Worm (Caenorhabditis elegans) whole organism, L4 larva: Measurements from ENCODE around the gene E04D5.4.

Experiments
- F37D6.2 ChIP-seq: sonication (generic microtip); optimal IDR thresholded peaks from 2 replicates; lab custom pipeline; 2016; ENCODE audit warnings: mild to moderate bottlenecking, missing genetic modification characterization, missing compliant biosample characterization
- T20F7.1 ChIP-seq: fragments of 200-800 bp; sonication (Bioruptor generic); optimal IDR thresholded peaks from 2 replicates; lab custom pipeline; 2018; ENCODE audit warnings: mild to moderate bottlenecking, missing genetic modification characterization, missing compliant biosample characterization
- Y5F2A.4 ChIP-seq: fragments of 200-800 bp; sonication (Bioruptor generic); optimal IDR thresholded peaks from 2 replicates; lab custom pipeline; 2018; ENCODE audit warnings: mild to moderate bottlenecking, missing genetic modification characterization, missing compliant biosample characterization
- Y75B8A.6 ChIP-seq: fragments of 200-800 bp; sonication (Bioruptor generic); IDR thresholded peaks from 2 replicates; pipeline ENCODE4 v1.3.6; 2022; ENCODE audit warnings: missing genetic modification reagents, missing genetic modification characterization, missing compliant biosample characterization
- ZK546.5 ChIP-seq, 2 experiments: sonication (generic microtip); optimal IDR thresholded peaks; 2 replicates each; lab custom pipeline; 2017; ENCODE audit warnings: missing biosample characterization in 2 of 2, missing genetic modification characterization in 2 of 2
- aly-2 ChIP-seq: sonication (generic microtip); optimal IDR thresholded peaks from 2 replicates; lab custom pipeline; 2018; ENCODE audit warnings: missing biosample characterization, missing genetic modification characterization
- arid-1 ChIP-seq: fragments of 200-800 bp; sonication (Bioruptor generic); conservative IDR thresholded peaks from 2 replicates; pipeline ENCODE4 v1.3.6; 2022; ENCODE audit warnings: missing genetic modification reagents, missing genetic modification characterization, missing compliant biosample characterization
- ceh-20 ChIP-seq: fragments of 200-800 bp; sonication (Bioruptor generic); IDR thresholded peaks from 2 replicates; pipeline ENCODE4 v1.3.6; 2022; ENCODE audit warnings: missing genetic modification reagents, missing genetic modification characterization, missing compliant biosample characterization
- ceh-32 ChIP-seq: sonication (generic microtip); optimal IDR thresholded peaks from 2 replicates; lab custom pipeline; 2016; ENCODE audit warnings: mild to moderate bottlenecking, missing genetic modification characterization, missing compliant biosample characterization; ENCODE audit not compliant: poor library complexity
- ceh-44 ChIP-seq: fragments of 200-800 bp; sonication (Bioruptor generic); IDR thresholded peaks from 2 replicates; pipeline ENCODE4 v1.3.6; 2022; ENCODE audit warnings: missing genetic modification reagents, missing genetic modification characterization, missing compliant biosample characterization
- ceh-62 ChIP-seq: sonication (generic microtip); optimal IDR thresholded peaks from 2 replicates; lab custom pipeline; 2017; ENCODE audit warnings: missing biosample characterization, missing genetic modification characterization
- ceh-82 ChIP-seq: sonication (generic microtip); optimal IDR thresholded peaks from 2 replicates; lab custom pipeline; 2017; ENCODE audit warnings: missing biosample characterization, missing genetic modification characterization
- ces-1 ChIP-seq: fragments of 150-350 bp; sonication (generic microtip); optimal IDR thresholded peaks from 4 replicates; lab custom pipeline; 2014; ENCODE audit warnings: missing biosample characterization, missing genetic modification reagents, missing genetic modification characterization
- daf-8 ChIP-seq: fragments of 200-800 bp; sonication (Bioruptor generic); IDR thresholded peaks from 2 replicates; pipeline ENCODE4 v1.3.6; 2022; ENCODE audit warnings: missing genetic modification characterization, missing compliant biosample characterization
- dmd-8 ChIP-seq: fragments of 200-800 bp; sonication (Bioruptor generic); IDR thresholded peaks from 2 replicates; pipeline ENCODE4 v1.3.6; 2022; ENCODE audit warnings: missing genetic modification characterization, missing compliant biosample characterization
- dmd-9 ChIP-seq: fragments of 200-800 bp; sonication (Bioruptor generic); IDR thresholded peaks from 2 replicates; pipeline ENCODE4 v1.3.6; 2022; ENCODE audit warnings: missing genetic modification reagents, missing genetic modification characterization, missing compliant biosample characterization
- egl-27 ChIP-seq: sonication (generic microtip); optimal IDR thresholded peaks from 3 replicates; lab custom pipeline; 2017; ENCODE audit warnings: missing biosample characterization, missing genetic modification reagents, missing genetic modification characterization
- egl-43 ChIP-seq: fragments of 200-800 bp; sonication (Bioruptor generic); IDR thresholded peaks from 2 replicates; pipeline ENCODE4 v1.3.6; 2022; ENCODE audit warnings: missing genetic modification reagents, missing genetic modification characterization, missing compliant biosample characterization
- hif-1 ChIP-seq, 2 experiments: sonication (generic microtip); optimal IDR thresholded peaks; 2 replicates each; lab custom pipeline; 2016 to 2017; ENCODE audit warnings: missing compliant biosample characterization in 2 of 2, missing genetic modification characterization in 2 of 2, missing genetic modification reagents in 2 of 2, missing genotype in 2 of 2, mild to moderate bottlenecking in 1 of 2
- lin-1 ChIP-seq: fragments of 200-800 bp; sonication (Bioruptor generic); IDR thresholded peaks from 2 replicates; pipeline ENCODE4 v1.3.6; 2022; ENCODE audit warnings: missing genetic modification reagents, missing genetic modification characterization, missing compliant biosample characterization
- lin-13 ChIP-seq: fragments of 150-350 bp; optimal IDR thresholded peaks from 2 replicates; lab custom pipeline; 2014; ENCODE audit warnings: missing biosample characterization, missing genetic modification reagents, missing genetic modification characterization
- lin-15B ChIP-seq: fragments of 150-350 bp; sonication (generic microtip); optimal IDR thresholded peaks from 3 replicates; lab custom pipeline; 2014; ENCODE audit warnings: missing biosample characterization, missing genetic modification characterization
- lsy-2 ChIP-seq, 2 experiments: fragments of 150-350 bp in 1 of 2; sonication (generic microtip) in 1 of 2; optimal IDR thresholded peaks; 2 replicates each; lab custom pipeline; 2014 to 2017; ENCODE audit warnings: missing biosample characterization in 2 of 2, missing genetic modification characterization in 2 of 2
- mdt-29 ChIP-seq: fragments of 200-800 bp; sonication (Bioruptor generic); IDR thresholded peaks from 2 replicates; pipeline ENCODE4 v1.3.6; 2022; ENCODE audit warnings: missing genetic modification reagents, missing genetic modification characterization, missing compliant biosample characterization
- mep-1 ChIP-seq: fragments of 150-350 bp; sonication (generic microtip); optimal IDR thresholded peaks from 3 replicates; lab custom pipeline; 2014; ENCODE audit warnings: missing biosample characterization, missing genetic modification characterization
- mes-2 ChIP-seq: sonication (generic microtip); optimal IDR thresholded peaks from 2 replicates; lab custom pipeline; 2016; ENCODE audit warnings: missing genotype, mild to moderate bottlenecking, missing genetic modification characterization, missing compliant biosample characterization; ENCODE audit not compliant: poor library complexity, severe bottlenecking
- mxl-2 ChIP-seq: fragments of 200-800 bp; sonication (Bioruptor generic); conservative IDR thresholded peaks from 2 replicates; pipeline ENCODE4 v1.3.6; 2022; ENCODE audit warnings: missing genetic modification reagents, missing genetic modification characterization, missing compliant biosample characterization
- mxl-3 ChIP-seq: fragments of 200-800 bp; sonication (Bioruptor generic); optimal IDR thresholded peaks from 2 replicates; lab custom pipeline; 2018; ENCODE audit warnings: mild to moderate bottlenecking, missing genetic modification characterization, missing compliant biosample characterization
- nhr-10 ChIP-seq: fragments of 150-350 bp; optimal IDR thresholded peaks from 2 replicates; lab custom pipeline; 2014; ENCODE audit warnings: missing biosample characterization, missing genetic modification characterization
- nhr-102 ChIP-seq: sonication (generic microtip); optimal IDR thresholded peaks from 2 replicates; lab custom pipeline; 2016; ENCODE audit warnings: mild to moderate bottlenecking, missing genetic modification characterization, moderate library complexity, missing compliant biosample characterization
- nhr-11 ChIP-seq: fragments of 150-350 bp; optimal IDR thresholded peaks from 2 replicates; lab custom pipeline; 2014; ENCODE audit warnings: missing biosample characterization, missing genetic modification characterization
- nhr-237 ChIP-seq: sonication (generic microtip); optimal IDR thresholded peaks from 2 replicates; lab custom pipeline; 2017; ENCODE audit warnings: missing biosample characterization, missing genetic modification characterization
- nhr-28 ChIP-seq: fragments of 150-350 bp; optimal IDR thresholded peaks from 2 replicates; lab custom pipeline; 2014; ENCODE audit warnings: missing biosample characterization, missing genetic modification characterization
- nhr-41 ChIP-seq: fragments of 200-800 bp; sonication (Bioruptor generic); IDR thresholded peaks from 2 replicates; pipeline ENCODE4 v1.3.6; 2022; ENCODE audit warnings: missing genetic modification reagents, missing genetic modification characterization, missing compliant biosample characterization
- pha-4 ChIP-seq, 2 experiments: fragments of 150-350 bp in 1 of 2; fragments of 200-800 bp in 1 of 2; sonication (Bioruptor generic) in 1 of 2; IDR thresholded peaks in 1 of 2; optimal IDR thresholded peaks in 1 of 2; 2 replicates each; pipeline versions ENCODE4 v1.3.6 to Lab custom; 2014 to 2022; ENCODE audit warnings: missing genetic modification characterization in 2 of 2, missing genetic modification reagents in 2 of 2, missing biosample characterization in 1 of 2, missing compliant biosample characterization in 1 of 2
- php-3 ChIP-seq: fragments of 200-800 bp; sonication (Bioruptor generic); IDR thresholded peaks from 2 replicates; pipeline ENCODE4 v1.3.6; 2022; ENCODE audit warnings: missing genetic modification reagents, missing genetic modification characterization, missing compliant biosample characterization
- pqm-1 ChIP-seq: sonication (generic microtip); optimal IDR thresholded peaks from 2 replicates; lab custom pipeline; 2017; ENCODE audit warnings: missing biosample characterization, missing genetic modification characterization
- sdz-12 ChIP-seq: fragments of 200-800 bp; sonication (Bioruptor generic); optimal IDR thresholded peaks from 2 replicates; lab custom pipeline; 2018; ENCODE audit warnings: mild to moderate bottlenecking, missing genetic modification characterization, missing compliant biosample characterization
- set-16 ChIP-seq: fragments of 200-800 bp; sonication (Bioruptor generic); IDR thresholded peaks from 2 replicates; pipeline ENCODE4 v1.3.6; 2022; ENCODE audit warnings: missing genetic modification reagents, missing genetic modification characterization, missing compliant biosample characterization
- skn-1 ChIP-seq: fragments of 150-350 bp; optimal IDR thresholded peaks from 2 replicates; lab custom pipeline; 2014; ENCODE audit warnings: missing biosample characterization, missing genetic modification characterization
- snpc-1.2 ChIP-seq: fragments of 200-800 bp; sonication (Bioruptor generic); IDR thresholded peaks from 2 replicates; pipeline ENCODE4 v1.3.6; 2022; ENCODE audit warnings: missing genetic modification reagents, missing genetic modification characterization, missing compliant biosample characterization
- tag-97 ChIP-seq: fragments of 200-800 bp; sonication (Bioruptor generic); IDR thresholded peaks from 2 replicates; pipeline ENCODE4 v1.3.6; 2022; ENCODE audit warnings: missing genetic modification characterization, missing compliant biosample characterization
- unc-130 ChIP-seq: sonication (generic microtip); optimal IDR thresholded peaks from 2 replicates; lab custom pipeline; 2016; ENCODE audit warnings: missing genetic modification reagents, missing genetic modification characterization, missing compliant biosample characterization
- unc-62 ChIP-seq, 3 experiments: fragments of 150-350 bp in 1 of 3; sonication (generic microtip); optimal IDR thresholded peaks in 2 of 3; peaks in 1 of 3; 1 replicate in 1 of 3; 2 replicates in 2 of 3; lab custom pipeline; 2014 to 2017; ENCODE audit warnings: missing biosample characterization in 3 of 3, missing genetic modification characterization in 3 of 3, missing genetic modification reagents in 3 of 3, missing genotype in 1 of 3
- zag-1 ChIP-seq: fragments of 150-350 bp; optimal IDR thresholded peaks from 2 replicates; lab custom pipeline; 2014; ENCODE audit warnings: missing biosample characterization, missing genetic modification characterization

The E04D5.4 gene

DNA sequence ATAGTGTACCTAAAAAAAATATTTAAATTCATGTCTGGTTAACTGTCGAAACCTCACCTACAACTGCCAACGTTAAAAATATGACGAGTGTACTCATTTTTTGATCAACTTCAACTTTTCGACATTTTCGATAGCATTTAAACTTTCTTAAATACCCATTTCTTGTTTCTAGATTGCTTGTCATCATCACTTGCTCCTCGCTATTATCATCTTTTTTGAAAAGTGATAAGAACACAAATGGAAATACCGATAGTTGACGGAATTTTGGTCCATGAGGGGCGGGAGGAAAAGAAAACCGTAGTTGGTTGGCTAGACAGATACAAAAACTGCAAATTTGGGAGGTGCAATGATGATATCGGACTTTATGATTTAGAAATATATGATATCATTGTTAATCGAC is 30.1 kb downstream of the E04D5.4 start, which contains the start of gene clec-143:
TSS of gene clec-143 (minus strand) at position 139 of the 400 bp plus-strand sequence.
- TF ChIP-seq egl-27 (tag; lab: Kevin White, UChicago) (no peak), dmd-9 (no peak), T20F7.1 (no peak), Y5F2A.4 (no peak), nhr-28 (tag; lab: Kevin White, UChicago) (peak; percentile 45), Y75B8A.6 (no peak), mes-2 (no peak), lsy-2 (tag; optimal IDR thresholded peaks at IDR 0.05; lab: Kevin White, UChicago) (no peak), arid-1 (GFP tag; lab: Robert Waterston, UW) (no peak), mdt-29 (GFP tag; lab: Robert Waterston, UW) (no peak), pqm-1 (tag; lab: Kevin White, UChicago) (peak; percentile 88), php-3 (GFP tag; lab: Robert Waterston, UW) (no peak), nhr-237 (tag; lab: Kevin White, UChicago) (no peak), unc-62 (GFP tag; optimal IDR thresholded peaks at IDR 0.05 in 1 of 2; lab: Kevin White, UChicago) (peak in 1 of 2 experiments; percentile 67), unc-62 (tag; optimal IDR thresholded peaks at IDR 0.05; lab: Kevin White, UChicago) (no peak), egl-43 (GFP tag; lab: Robert Waterston, UW) (no peak), nhr-10 (tag; lab: Kevin White, UChicago) (no peak)

DNA sequence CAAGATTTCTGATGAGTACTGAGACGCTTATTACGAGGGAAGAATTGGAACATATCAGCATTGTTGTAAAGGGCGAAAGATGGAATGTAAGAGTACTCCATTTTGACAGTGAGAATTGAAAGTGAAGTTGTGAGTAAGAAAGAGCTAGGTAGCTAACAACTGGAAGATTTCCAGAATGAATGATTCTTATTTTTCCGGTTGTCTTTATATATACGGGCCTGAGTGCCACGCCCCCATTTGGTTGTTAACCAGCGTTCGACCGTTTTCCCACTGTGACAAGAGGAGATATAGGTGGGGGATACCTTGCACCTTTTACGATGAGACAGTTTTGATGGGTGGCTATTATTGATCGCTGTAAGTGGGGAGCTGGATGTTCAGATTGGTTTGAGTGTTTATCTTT is 31.2 kb downstream of the E04D5.4 start, which contains the start of gene ZK666.1:
TSS of gene ZK666.1 (minus strand) at position 101 of the 400 bp plus-strand sequence.
- TF ChIP-seq ceh-62 (tag; lab: Kevin White, UChicago), result no peak
- TF ChIP-seq snpc-1.2, result no peak
- no peak for TF ChIP-seq ceh-20 (GFP tag; lab: Robert Waterston, UW)
- no peak for TF ChIP-seq hif-1 (tag; optimal IDR thresholded peaks at IDR 0.05; lab: Kevin White, UChicago)
- TF ChIP-seq skn-1 (tag; lab: Kevin White, UChicago), result no peak
- no peak for TF ChIP-seq zag-1
- TF ChIP-seq mxl-3 (GFP tag; lab: Kevin White, UChicago), result no peak
- TF ChIP-seq mxl-2 (GFP tag; lab: Robert Waterston, UW), result no peak

DNA sequence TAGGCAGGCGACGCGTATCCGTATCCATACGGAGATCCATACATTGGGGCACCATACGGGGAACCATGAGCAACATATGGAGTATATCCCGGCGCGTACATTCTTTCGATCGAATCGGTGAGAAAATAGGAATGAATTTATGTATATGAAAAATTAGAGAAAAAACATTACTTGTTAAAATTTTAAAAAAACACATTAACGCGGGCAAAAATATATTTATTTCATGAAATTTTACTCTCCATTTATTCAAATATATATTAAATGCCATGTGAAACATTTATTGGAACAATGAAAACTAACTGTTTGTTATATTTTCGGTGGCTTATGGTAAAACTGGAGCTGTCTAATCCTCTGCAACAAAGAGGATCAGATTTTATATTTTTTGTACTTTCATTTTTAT is 31.7 kb downstream of the E04D5.4 start, which contains the start of gene ZK666.2:
TSS of gene ZK666.2 (minus strand) at position 101 of the 400 bp plus-strand sequence.
- no peak for TF ChIP-seq dmd-8 (GFP tag; lab: Robert Waterston, UW)
- TF ChIP-seq daf-8 (GFP tag; lab: Robert Waterston, UW), result no peak
- TF ChIP-seq nhr-11, result no peak
- no peak for TF ChIP-seq nhr-102
- no peak for TF ChIP-seq ZK546.5 (tag; optimal IDR thresholded peaks at IDR 0.05; lab: Kevin White, UChicago)
- TF ChIP-seq unc-130, result no peak
- TF ChIP-seq set-16 (GFP tag; lab: Robert Waterston, UW), result no peak
- TF ChIP-seq snpc-1.2, result no peak
- TF ChIP-seq sdz-12 (GFP tag; lab: Kevin White, UChicago), result no peak
- no peak for TF ChIP-seq aly-2
- no peak for TF ChIP-seq lin-13
- TF ChIP-seq mdt-29 (GFP tag; lab: Robert Waterston, UW), result no peak
- TF ChIP-seq ceh-32 (tag; lab: Kevin White, UChicago), result no peak

DNA sequence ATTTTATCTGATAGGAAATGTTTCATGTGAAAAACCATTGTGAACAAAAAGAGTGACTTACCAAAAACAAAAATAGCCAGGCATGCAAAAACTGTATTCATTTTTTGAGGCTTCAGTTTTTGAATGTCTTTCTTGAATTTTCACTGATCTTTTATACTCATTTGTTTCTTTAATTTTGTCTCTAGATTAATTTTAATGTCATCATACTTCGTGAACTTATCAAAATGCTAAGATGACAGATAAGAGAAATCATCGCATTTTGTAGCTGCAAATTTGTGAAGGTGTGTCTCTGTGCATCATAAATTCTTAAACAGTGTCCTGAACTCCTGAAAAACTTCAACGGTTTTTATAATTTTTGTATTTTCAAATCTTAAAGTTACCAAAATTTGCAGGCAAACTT is 36.0 kb downstream of the E04D5.4 start, which contains the start of gene clec-58:
TSS of gene clec-58 (minus strand) at position 101 of the 400 bp plus-strand sequence.
- TF ChIP-seq lin-15B (tag; lab: Kevin White, UChicago) (no peak), ces-1 (GFP tag; lab: Kevin White, UChicago) (no peak), tag-97 (GFP tag; lab: Robert Waterston, UW) (no peak), lin-1 (no peak), ceh-44 (no peak), unc-62 (GFP tag; optimal IDR thresholded peaks at IDR 0.05 in 1 of 2; lab: Kevin White, UChicago) (no peak), unc-62 (tag; optimal IDR thresholded peaks at IDR 0.05; lab: Kevin White, UChicago) (no peak), mep-1 (tag; lab: Kevin White, UChicago) (no peak), nhr-41 (GFP tag; lab: Robert Waterston, UW) (no peak), ceh-82 (tag; lab: Kevin White, UChicago) (no peak), pqm-1 (tag; lab: Kevin White, UChicago) (no peak), zag-1 (no peak), set-16 (GFP tag; lab: Robert Waterston, UW) (no peak), F37D6.2 (tag; lab: Kevin White, UChicago) (no peak), pha-4 (GFP tag; IDR thresholded peaks at IDR 0.05; lab: Robert Waterston, UW) (no peak), pha-4 (tag; optimal IDR thresholded peaks at IDR 0.05; lab: Kevin White, UChicago) (no peak)
